Worm (Caenorhabditis elegans) whole organism, L1 larva: ENCODE measurements around the gene idhb-1.

Experiments
- Y116A8C.19 ChIP-seq: sonication (generic microtip); optimal IDR thresholded peaks from 2 replicates; lab custom pipeline; 2016; ENCODE audit warnings: missing compliant biosample characterization, missing genetic modification characterization, borderline replicate concordance
- aly-2 ChIP-seq: fragments of 150-350 bp; optimal IDR thresholded peaks from 2 replicates; lab custom pipeline; 2014; ENCODE audit warnings: missing biosample characterization, missing genetic modification characterization
- ceh-63 ChIP-seq: fragments of 200-800 bp; sonication (Bioruptor generic); optimal IDR thresholded peaks from 2 replicates; lab custom pipeline; 2018; ENCODE audit warnings: mild to moderate bottlenecking, missing genetic modification characterization, missing compliant biosample characterization
- ceh-82 ChIP-seq, 3 experiments: fragments of 150-350 bp in 1 of 3; sonication (generic microtip) in 2 of 3; optimal IDR thresholded peaks; 2 replicates each; lab custom pipeline; 2014 to 2017; ENCODE audit warnings: missing biosample characterization in 3 of 3, missing genetic modification characterization in 3 of 3
- dsc-1 ChIP-seq: sonication (generic microtip); optimal IDR thresholded peaks from 2 replicates; lab custom pipeline; 2016; ENCODE audit warnings: mild to moderate bottlenecking, missing genetic modification characterization, missing compliant biosample characterization
- efl-1 ChIP-seq, 4 experiments: fragments of 150-350 bp; optimal IDR thresholded peaks in 3 of 4; peaks in 1 of 4; 1 replicate in 1 of 4; 2 replicates in 3 of 4; lab custom pipeline; 2014; ENCODE audit warnings: missing biosample characterization in 2 of 4, missing genetic modification characterization in 2 of 4, missing genetic modification reagents in 2 of 4
- efl-3 ChIP-seq: fragments of 200-800 bp; sonication (Bioruptor generic); optimal IDR thresholded peaks from 2 replicates; lab custom pipeline; 2018; ENCODE audit warnings: mild to moderate bottlenecking, missing genetic modification characterization, missing compliant biosample characterization
- egl-13 ChIP-seq: sonication (generic microtip); optimal IDR thresholded peaks from 2 replicates; lab custom pipeline; 2016; ENCODE audit warnings: missing genotype, missing genetic modification reagents, missing genetic modification characterization, missing compliant biosample characterization
- elt-2 ChIP-seq: sonication (generic microtip); optimal IDR thresholded peaks from 2 replicates; lab custom pipeline; 2016; ENCODE audit warnings: missing genetic modification characterization, mild to moderate bottlenecking, inconsistent platforms, missing compliant biosample characterization, missing genetic modification reagents
- ets-5 ChIP-seq: fragments of 200-800 bp; sonication (Bioruptor generic); IDR thresholded peaks from 2 replicates; pipeline ENCODE4 v1.3.6; 2022; ENCODE audit warnings: missing genetic modification characterization, missing compliant biosample characterization
- fkh-10 ChIP-seq: sonication (generic microtip); optimal IDR thresholded peaks from 2 replicates; lab custom pipeline; 2017; ENCODE audit warnings: missing biosample characterization, missing genetic modification reagents, missing genetic modification characterization
- fkh-4 ChIP-seq: sonication (generic microtip); optimal IDR thresholded peaks from 2 replicates; lab custom pipeline; 2016; ENCODE audit warnings: missing compliant biosample characterization, missing genetic modification characterization, borderline replicate concordance
- fkh-8 ChIP-seq: sonication (generic microtip); optimal IDR thresholded peaks from 2 replicates; lab custom pipeline; 2016; ENCODE audit warnings: mild to moderate bottlenecking, missing genetic modification characterization, missing compliant biosample characterization
- fos-1 ChIP-seq: fragments of 150-350 bp; optimal IDR thresholded peaks from 2 replicates; lab custom pipeline; 2014; ENCODE audit warnings: missing biosample characterization, missing genetic modification characterization
- lin-13 ChIP-seq: fragments of 150-350 bp; optimal IDR thresholded peaks from 2 replicates; lab custom pipeline; 2014; ENCODE audit warnings: missing biosample characterization, missing genetic modification reagents, missing genetic modification characterization
- lin-35 ChIP-seq, 2 experiments: fragments of 150-350 bp; optimal IDR thresholded peaks; 2 replicates each; lab custom pipeline; 2014; ENCODE audit warnings: missing biosample characterization in 2 of 2, missing genetic modification characterization in 2 of 2, missing genetic modification reagents in 2 of 2
- lin-39 ChIP-seq: fragments of 150-350 bp; optimal IDR thresholded peaks from 2 replicates; lab custom pipeline; 2014; ENCODE audit warnings: missing biosample characterization, missing genetic modification reagents, missing genetic modification characterization
- lsy-2 ChIP-seq, 2 experiments: fragments of 150-350 bp; optimal IDR thresholded peaks; 2 replicates each; lab custom pipeline; 2014; ENCODE audit warnings: missing biosample characterization in 2 of 2, missing genetic modification characterization in 2 of 2
- mab-9 ChIP-seq: fragments of 200-800 bp; sonication (Bioruptor generic); IDR thresholded peaks from 2 replicates; pipeline ENCODE4 v1.3.6; 2022; ENCODE audit warnings: missing genetic modification reagents, missing genetic modification characterization, missing compliant biosample characterization
- nhr-11 ChIP-seq: fragments of 150-350 bp; optimal IDR thresholded peaks from 2 replicates; lab custom pipeline; 2014; ENCODE audit warnings: missing biosample characterization, missing genetic modification characterization
- nhr-20 ChIP-seq: sonication (generic microtip); optimal IDR thresholded peaks from 2 replicates; lab custom pipeline; 2016; ENCODE audit warnings: mild to moderate bottlenecking, missing genetic modification characterization, missing compliant biosample characterization
- nhr-28 ChIP-seq: fragments of 150-350 bp; optimal IDR thresholded peaks from 2 replicates; lab custom pipeline; 2014; ENCODE audit warnings: missing biosample characterization, missing genetic modification characterization
- nhr-47 ChIP-seq: sonication (generic microtip); optimal IDR thresholded peaks from 2 replicates; lab custom pipeline; 2016; ENCODE audit warnings: mild to moderate bottlenecking, missing genetic modification characterization, moderate library complexity, missing compliant biosample characterization
- nhr-71 ChIP-seq: sonication (generic microtip); optimal IDR thresholded peaks from 2 replicates; lab custom pipeline; 2016; ENCODE audit warnings: mild to moderate bottlenecking, missing genetic modification characterization, moderate library complexity, missing compliant biosample characterization
- pax-3 ChIP-seq: fragments of 200-800 bp; sonication (Bioruptor generic); optimal IDR thresholded peaks from 2 replicates; lab custom pipeline; 2018; ENCODE audit warnings: mild to moderate bottlenecking, missing genetic modification characterization, moderate library complexity, missing compliant biosample characterization
- pqm-1 ChIP-seq: sonication (generic microtip); optimal IDR thresholded peaks from 3 replicates; lab custom pipeline; 2017; ENCODE audit warnings: missing biosample characterization, missing genetic modification characterization
- rnt-1 ChIP-seq: sonication (generic microtip); optimal IDR thresholded peaks from 2 replicates; lab custom pipeline; 2016; ENCODE audit warnings: mild to moderate bottlenecking, missing genetic modification characterization, moderate library complexity, missing compliant biosample characterization
- sox-4 ChIP-seq: sonication (generic microtip); optimal IDR thresholded peaks from 2 replicates; lab custom pipeline; 2016; ENCODE audit warnings: missing genetic modification characterization, missing compliant biosample characterization
- sptf-1 ChIP-seq: fragments of 150-350 bp; optimal IDR thresholded peaks from 2 replicates; lab custom pipeline; 2014; ENCODE audit warnings: missing biosample characterization, missing genetic modification characterization
- unc-130 ChIP-seq: fragments of 150-350 bp; optimal IDR thresholded peaks from 2 replicates; lab custom pipeline; 2017; ENCODE audit warnings: missing biosample characterization, missing genetic modification characterization, inconsistent platforms
- unc-30 ChIP-seq: sonication (generic microtip); optimal IDR thresholded peaks from 2 replicates; lab custom pipeline; 2017; ENCODE audit warnings: missing biosample characterization, missing genetic modification characterization
- unc-62 ChIP-seq: fragments of 150-350 bp; optimal IDR thresholded peaks from 2 replicates; lab custom pipeline; 2014; ENCODE audit warnings: missing biosample characterization, missing genetic modification reagents, missing genetic modification characterization
- vab-15 ChIP-seq: sonication (generic microtip); optimal IDR thresholded peaks from 2 replicates; lab custom pipeline; 2017; ENCODE audit warnings: missing genotype, mild to moderate bottlenecking, missing genetic modification characterization, missing compliant biosample characterization
- zip-4 ChIP-seq: fragments of 200-800 bp; sonication (Bioruptor generic); optimal IDR thresholded peaks from 2 replicates; lab custom pipeline; 2018; ENCODE audit warnings: mild to moderate bottlenecking, missing genetic modification characterization, moderate library complexity, missing compliant biosample characterization
- ztf-4 ChIP-seq: fragments of 150-350 bp; optimal IDR thresholded peaks from 2 replicates; lab custom pipeline; 2014; ENCODE audit warnings: missing biosample characterization, missing genetic modification characterization

Gene idhb-1

DNA sequence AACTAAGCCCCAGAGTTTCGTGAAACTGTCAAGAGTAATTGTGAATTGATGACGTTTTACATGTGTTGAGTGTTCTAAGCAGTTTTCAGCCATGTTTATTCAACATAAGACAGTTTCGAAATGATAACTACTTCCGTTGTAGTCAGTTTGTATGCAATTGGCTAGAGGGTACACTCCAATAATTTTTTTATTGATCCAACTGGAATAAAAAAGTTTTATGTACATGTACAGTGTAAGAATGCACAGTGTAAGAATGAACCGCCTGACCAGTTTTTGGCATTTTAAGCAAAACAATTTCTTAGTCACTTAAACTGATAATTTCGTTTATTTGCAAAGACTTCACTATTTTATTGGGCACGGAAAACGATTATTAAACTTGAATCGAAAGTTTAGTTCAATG lies 39.5 kb upstream of the idhb-1 start:
- no peak for TF ChIP-seq mab-9 (GFP tag; lab: Robert Waterston, UW)
- TF ChIP-seq elt-2 (tag; lab: Kevin White, UChicago): peak; percentile 29

DNA sequence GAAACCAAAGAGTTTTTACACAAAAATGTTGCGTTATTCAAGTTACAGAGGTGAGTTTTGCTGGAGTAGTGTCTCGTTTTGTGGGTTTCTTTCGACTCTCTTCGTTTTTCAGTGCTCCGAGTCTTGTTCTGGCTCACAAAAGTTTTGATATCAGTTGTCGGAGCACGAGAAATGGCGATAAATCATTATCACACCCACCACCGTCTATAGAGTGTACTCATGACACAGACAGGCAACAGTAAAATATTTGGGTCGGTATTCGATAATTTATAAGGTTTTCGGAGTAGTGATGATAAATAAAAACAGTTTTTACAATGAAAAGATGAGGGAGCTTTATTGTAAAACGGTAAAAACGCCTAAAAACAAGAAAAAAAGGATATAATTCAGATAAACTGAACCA lies 34.1 kb upstream of the idhb-1 start, which contains the start of gene ceh-37:
ceh-37 (minus strand) TSS at position 59 of the 400 bp plus-strand sequence.
- peak; percentile 78 for TF ChIP-seq elt-2 (tag; lab: Kevin White, UChicago)
- TF ChIP-seq pqm-1 (tag; lab: Kevin White, UChicago): peak; percentile 46
- TF ChIP-seq vab-15 (tag; lab: Kevin White, UChicago): no peak
- no peak for TF ChIP-seq Y116A8C.19 (tag; lab: Kevin White, UChicago)
- no peak for TF ChIP-seq ceh-82 (tag; optimal IDR thresholded peaks at IDR 0.05; lab: Kevin White, UChicago)
- no peak for TF ChIP-seq unc-62 (GFP tag; lab: Kevin White, UChicago)
- no peak for TF ChIP-seq ceh-63
- no peak for TF ChIP-seq fkh-4 (tag; lab: Kevin White, UChicago)
- TF ChIP-seq, all 84 proteins: peak for 2

- TF ChIP-seq efl-1 (optimal IDR thresholded peaks at IDR 0.05; lab: Kevin White, UChicago): no peak
- peak in 1 of 2 experiments; percentile 44 for TF ChIP-seq efl-1 (GFP tag; optimal IDR thresholded peaks at IDR 0.05 in 1 of 2; lab: Kevin White, UChicago)
- TF ChIP-seq lin-35 (GFP tag; optimal IDR thresholded peaks at IDR 0.05; lab: Kevin White, UChicago): peak in 1 of 2 experiments; percentile 16
- no peak for TF ChIP-seq unc-130
- TF ChIP-seq elt-2 (tag; lab: Kevin White, UChicago): peak; percentile 49
- TF ChIP-seq, all 84 proteins: peak for 3
Observed at ce11 chrX:14206321-14206720, 32.5 kb upstream of the idhb-1 start.

ce11 chrX:14194251-14194650 lies 20.4 kb upstream of the idhb-1 start:
- TF ChIP-seq egl-13 (tag; lab: Kevin White, UChicago) (no peak), unc-30 (tag; lab: Kevin White, UChicago) (no peak), zip-4 (GFP tag; lab: Kevin White, UChicago) (no peak), lin-39 (tag; lab: Kevin White, UChicago) (no peak), vab-15 (tag; lab: Kevin White, UChicago) (no peak), lin-35 (GFP tag; optimal IDR thresholded peaks at IDR 0.05; lab: Kevin White, UChicago) (peak in 1 of 2 experiments; percentile 26), nhr-20 (no peak), ets-5 (no peak), ztf-4 (no peak), nhr-11 (tag; lab: Kevin White, UChicago) (no peak), lsy-2 (tag; optimal IDR thresholded peaks at IDR 0.05; lab: Kevin White, UChicago) (peak in 1 of 2 experiments; percentile 54), efl-1 (optimal IDR thresholded peaks at IDR 0.05; lab: Kevin White, UChicago) (no peak), efl-1 (GFP tag; optimal IDR thresholded peaks at IDR 0.05 in 1 of 2; lab: Kevin White, UChicago) (no peak), lin-13 (GFP tag; lab: Kevin White, UChicago) (no peak), rnt-1 (tag; lab: Kevin White, UChicago) (no peak), unc-62 (GFP tag; lab: Kevin White, UChicago) (no peak), nhr-28 (no peak), fkh-10 (GFP tag; lab: Kevin White, UChicago) (no peak), elt-2 (tag; lab: Kevin White, UChicago) (peak; percentile 84)
- TF ChIP-seq, all 84 proteins: peak for 3

ce11 chrX:14186466-14186865 lies 12.6 kb upstream of the idhb-1 start, which contains the start of gene ceh-36:
TSS of gene ceh-36 (minus strand) at chrX:14186566.
- TF ChIP-seq aly-2 (tag; lab: Kevin White, UChicago) (no peak), Y116A8C.19 (tag; lab: Kevin White, UChicago) (no peak), fos-1 (tag; lab: Kevin White, UChicago) (no peak)

- TF ChIP-seq fkh-8 (tag; lab: Kevin White, UChicago): peak; percentile 23
- peak; percentile 84 for TF ChIP-seq pax-3 (tag; lab: Kevin White, UChicago)
- TF ChIP-seq efl-3 (GFP tag; lab: Kevin White, UChicago): no peak
- peak; percentile 73 for TF ChIP-seq sox-4 (tag; lab: Kevin White, UChicago)
- TF ChIP-seq nhr-47 (tag; lab: Kevin White, UChicago): peak; percentile 38
- no peak for TF ChIP-seq fkh-10 (GFP tag; lab: Kevin White, UChicago)
- no peak for TF ChIP-seq sptf-1 (tag; lab: Kevin White, UChicago)
- TF ChIP-seq fkh-4 (tag; lab: Kevin White, UChicago): peak; percentile 42
- peak; percentile 39 for TF ChIP-seq nhr-71 (tag; lab: Kevin White, UChicago)
- peak; percentile 99 for TF ChIP-seq dsc-1 (tag; lab: Kevin White, UChicago)
- TF ChIP-seq, all 84 proteins: peak for 7
Observed at ce11 chrX:14185631-14186030, 11.8 kb upstream of the idhb-1 start.
